Fruit fly (Drosophila melanogaster) whole organism, embryonic: ENCODE measurements around the gene CG12321.

Source experiments
- Ada2b ChIP-seq: fragments of 200-800 bp; sonication (Bioruptor generic); IDR thresholded peaks from 2 replicates; pipeline ENCODE4 v1.3.6; 2022; ENCODE audit warnings: missing biosample characterization, missing genetic modification characterization
- Asciz ChIP-seq: fragments of 200-800 bp; sonication (Bioruptor generic); optimal IDR thresholded peaks from 2 replicates; lab custom pipeline; 2017; ENCODE audit warnings: missing biosample characterization, mild to moderate bottlenecking, missing genetic modification characterization, missing genetic modification reagents
- BtbVII ChIP-seq: fragments of 200-800 bp; sonication (Bioruptor generic); optimal IDR thresholded peaks from 3 replicates; lab custom pipeline; 2017; ENCODE audit warnings: missing biosample characterization, mild to moderate bottlenecking, missing genetic modification characterization
- CG10462 ChIP-seq: fragments of 200-800 bp; sonication (Bioruptor generic); optimal IDR thresholded peaks from 2 replicates; lab custom pipeline; 2016; ENCODE audit warnings: missing biosample characterization, missing genetic modification characterization
- CG10654 ChIP-seq: fragments of 200-800 bp; sonication (Bioruptor generic); optimal IDR thresholded peaks from 2 replicates; lab custom pipeline; 2016; ENCODE audit warnings: missing biosample characterization, missing genetic modification characterization
- CG11085 ChIP-seq: fragments of 200-800 bp; sonication (Bioruptor generic); IDR thresholded peaks from 2 replicates; pipeline ENCODE4 v1.3.6; 2022; ENCODE audit warnings: missing biosample characterization, missing genetic modification characterization
- CG11093 ChIP-seq: fragments of 200-800 bp; sonication (Bioruptor generic); IDR thresholded peaks from 3 replicates; pipeline ENCODE4 v1.3.6; 2022; ENCODE audit warnings: missing biosample characterization, missing genetic modification characterization
- CG11398 ChIP-seq: fragments of 200-800 bp; sonication (Bioruptor generic); optimal IDR thresholded peaks from 2 replicates; lab custom pipeline; 2016; ENCODE audit warnings: missing biosample characterization, missing genetic modification characterization
- CG11560 ChIP-seq: fragments of 200-800 bp; sonication (Bioruptor generic); IDR thresholded peaks from 3 replicates; pipeline ENCODE4 v1.3.6; 2022; ENCODE audit warnings: missing biosample characterization, missing genetic modification characterization
- CG12299 ChIP-seq: fragments of 200-800 bp; sonication (Bioruptor generic); optimal IDR thresholded peaks from 2 replicates; lab custom pipeline; 2018; ENCODE audit warnings: missing biosample characterization, mild to moderate bottlenecking, missing genetic modification characterization
- CG12744 ChIP-seq: fragments of 200-800 bp; sonication (Bioruptor generic); optimal IDR thresholded peaks from 2 replicates; lab custom pipeline; 2016; ENCODE audit warnings: missing biosample characterization, missing genetic modification characterization
- CG12769 ChIP-seq: fragments of 200-800 bp; sonication (Bioruptor generic); optimal IDR thresholded peaks from 2 replicates; lab custom pipeline; 2019; ENCODE audit warnings: missing biosample characterization, mild to moderate bottlenecking, missing genetic modification characterization, moderate library complexity
- CG15011 ChIP-seq: fragments of 200-800 bp; sonication (Bioruptor generic); optimal IDR thresholded peaks from 3 replicates; lab custom pipeline; 2018; ENCODE audit warnings: missing biosample characterization, mild to moderate bottlenecking, missing genetic modification characterization
- CG15269 ChIP-seq: fragments of 200-800 bp; sonication (Bioruptor generic); optimal IDR thresholded peaks from 2 replicates; lab custom pipeline; 2018; ENCODE audit warnings: missing biosample characterization, mild to moderate bottlenecking, missing genetic modification characterization, moderate library complexity
- CG1602 ChIP-seq: fragments of 200-800 bp; sonication (Bioruptor generic); optimal IDR thresholded peaks from 3 replicates; lab custom pipeline; 2016; ENCODE audit warnings: missing biosample characterization, missing genetic modification characterization
- CG30403 ChIP-seq: fragments of 200-800 bp; sonication (Bioruptor generic); optimal IDR thresholded peaks from 3 replicates; lab custom pipeline; 2016; ENCODE audit warnings: missing biosample characterization, missing genetic modification characterization
- CG3281 ChIP-seq: fragments of 200-800 bp; sonication (Bioruptor generic); optimal IDR thresholded peaks from 3 replicates; lab custom pipeline; 2017; ENCODE audit warnings: missing biosample characterization, mild to moderate bottlenecking, missing genetic modification characterization
- CG3407 ChIP-seq: fragments of 200-800 bp; sonication (Bioruptor generic); optimal IDR thresholded peaks from 2 replicates; lab custom pipeline; 2018; ENCODE audit warnings: missing biosample characterization, mild to moderate bottlenecking, missing genetic modification characterization
- CG3726 ChIP-seq: fragments of 200-800 bp; sonication (Bioruptor generic); IDR thresholded peaks from 3 replicates; pipeline ENCODE4, ENCODE4 v1.3.6; 2022; ENCODE audit warnings: missing biosample characterization, missing genetic modification characterization
- CG4404 ChIP-seq: fragments of 200-800 bp; sonication (Bioruptor generic); IDR thresholded peaks from 2 replicates; pipeline ENCODE4 v1.3.6; 2022; ENCODE audit warnings: missing biosample characterization, missing genetic modification characterization
- CG4424 ChIP-seq: fragments of 200-800 bp; sonication (Bioruptor generic); optimal IDR thresholded peaks from 3 replicates; lab custom pipeline; 2016; ENCODE audit warnings: missing biosample characterization, missing genetic modification characterization
- CG7745 ChIP-seq: fragments of 200-800 bp; sonication (Bioruptor generic); optimal IDR thresholded peaks from 2 replicates; lab custom pipeline; 2018; ENCODE audit warnings: missing biosample characterization, mild to moderate bottlenecking, missing genetic modification characterization, moderate library complexity
- CG7839 ChIP-seq: fragments of 200-800 bp; sonication (Bioruptor generic); optimal IDR thresholded peaks from 3 replicates; lab custom pipeline; 2018; ENCODE audit warnings: missing biosample characterization, mild to moderate bottlenecking, missing genetic modification characterization, moderate library complexity
- Deaf1 ChIP-seq: fragments of 200-800 bp; optimal IDR thresholded peaks from 3 replicates; lab custom pipeline; 2019; ENCODE audit warnings: missing biosample characterization, mild to moderate bottlenecking, missing genetic modification characterization, moderate library complexity
- Dref ChIP-seq: fragments of 200-800 bp; sonication (Bioruptor generic); IDR thresholded peaks from 2 replicates; pipeline ENCODE4 v1.3.6; 2022; ENCODE audit warnings: missing biosample characterization, missing genetic modification characterization
- H15 ChIP-seq: fragments of 200-800 bp; sonication (Bioruptor generic); IDR thresholded peaks from 3 replicates; pipeline ENCODE4 v1.3.6; 2022; ENCODE audit warnings: missing biosample characterization, missing genetic modification characterization
- HLH4C ChIP-seq: fragments of 200-800 bp; sonication (Bioruptor generic); IDR thresholded peaks from 3 replicates; pipeline ENCODE4 v1.3.6; 2022; ENCODE audit warnings: missing biosample characterization, missing genetic modification characterization; ENCODE audit not compliant: partially characterized antibody
- Hand ChIP-seq: fragments of 200-800 bp; sonication (Bioruptor generic); optimal IDR thresholded peaks from 2 replicates; lab custom pipeline; 2017; ENCODE audit warnings: mild to moderate bottlenecking, missing biosample characterization, missing genetic modification reagents, missing genetic modification characterization
- Hmr ChIP-seq: fragments of 200-800 bp; sonication (Bioruptor generic); optimal IDR thresholded peaks from 3 replicates; lab custom pipeline; 2017; ENCODE audit warnings: mild to moderate bottlenecking, missing biosample characterization, missing genetic modification reagents, missing genetic modification characterization
- Mes4 ChIP-seq: fragments of 200-800 bp; sonication (Bioruptor generic); optimal IDR thresholded peaks from 2 replicates; lab custom pipeline; 2016; ENCODE audit warnings: missing biosample characterization, missing genetic modification characterization
- Myb ChIP-seq: fragments of 200-800 bp; sonication (Bioruptor generic); optimal IDR thresholded peaks from 2 replicates; lab custom pipeline; 2016; ENCODE audit warnings: missing biosample characterization, missing genetic modification characterization
- NFAT ChIP-seq: fragments of 200-800 bp; sonication (Bioruptor generic); IDR thresholded peaks from 2 replicates; pipeline ENCODE4 v1.3.6; 2022; ENCODE audit warnings: missing biosample characterization, missing genetic modification characterization
- Taf1 ChIP-seq: fragments of 200-800 bp; sonication (Bioruptor generic); IDR thresholded peaks from 2 replicates; pipeline ENCODE4 v1.3.6; 2022; ENCODE audit warnings: missing biosample characterization, missing genetic modification characterization
- Xrp1 ChIP-seq: fragments of 200-800 bp; sonication (Bioruptor generic); IDR thresholded peaks from 2 replicates; pipeline ENCODE4 v1.3.6; 2022; ENCODE audit warnings: missing biosample characterization, missing genetic modification characterization
- YL-1 ChIP-seq: fragments of 200-800 bp; sonication (Bioruptor generic); optimal IDR thresholded peaks from 3 replicates; lab custom pipeline; 2017; ENCODE audit warnings: missing biosample characterization, mild to moderate bottlenecking, missing genetic modification characterization
- amos ChIP-seq: fragments of 200-800 bp; sonication (Bioruptor generic); IDR thresholded peaks from 2 replicates; pipeline ENCODE4 v1.3.6; 2022; ENCODE audit warnings: missing biosample characterization, missing genetic modification characterization; ENCODE audit not compliant: partially characterized antibody
- bcd ChIP-seq: fragments of 200-800 bp; sonication (Bioruptor generic); optimal IDR thresholded peaks from 2 replicates; lab custom pipeline; 2017; ENCODE audit warnings: missing biosample characterization, mild to moderate bottlenecking, missing genetic modification characterization
- cwo ChIP-seq: fragments of 200-800 bp; sonication (Bioruptor generic); optimal IDR thresholded peaks from 3 replicates; lab custom pipeline; 2017; ENCODE audit warnings: missing biosample characterization, missing genetic modification characterization, mild to moderate bottlenecking, moderate library complexity, missing genetic modification reagents
- danr ChIP-seq: fragments of 200-800 bp; sonication (Bioruptor generic); IDR thresholded peaks from 2 replicates; pipeline ENCODE4 v1.3.6; 2022; ENCODE audit warnings: missing biosample characterization, missing genetic modification characterization
- ems ChIP-seq: fragments of 200-800 bp; sonication (Bioruptor generic); optimal IDR thresholded peaks from 3 replicates; lab custom pipeline; 2016; ENCODE audit warnings: missing biosample characterization, missing genetic modification characterization
- eve ChIP-seq, 2 experiments: fragments of >200 bp; optimal IDR thresholded peaks; 2 replicates each; lab custom pipeline; 2017; ENCODE audit warnings: missing biosample characterization in 2 of 2, missing genetic modification characterization in 2 of 2
- grn ChIP-seq: fragments of 200-800 bp; sonication (Bioruptor generic); optimal IDR thresholded peaks from 3 replicates; lab custom pipeline; 2017; ENCODE audit warnings: missing biosample characterization, missing genetic modification characterization
- ham ChIP-seq: fragments of 200-800 bp; sonication (Bioruptor generic); IDR thresholded peaks from 2 replicates; pipeline ENCODE4 v1.3.6; 2022; ENCODE audit warnings: missing biosample characterization, missing genetic modification characterization
- knrl ChIP-seq: fragments of 200-800 bp; sonication (Bioruptor generic); IDR thresholded peaks from 3 replicates; pipeline ENCODE4 v1.3.6; 2022; ENCODE audit warnings: missing biosample characterization, missing genetic modification characterization; ENCODE audit not compliant: partially characterized antibody
- maf-S ChIP-seq: fragments of 200-800 bp; sonication (Bioruptor generic); optimal IDR thresholded peaks from 2 replicates; lab custom pipeline; 2016; ENCODE audit warnings: missing biosample characterization, missing genetic modification characterization
- oc ChIP-seq: fragments of 200-800 bp; sonication (Bioruptor generic); optimal IDR thresholded peaks from 2 replicates; lab custom pipeline; 2018; ENCODE audit warnings: missing biosample characterization, mild to moderate bottlenecking, missing genetic modification characterization, moderate library complexity
- sima ChIP-seq: fragments of 200-800 bp; sonication (Bioruptor generic); optimal IDR thresholded peaks from 2 replicates; lab custom pipeline; 2016; ENCODE audit warnings: missing biosample characterization, missing genetic modification characterization
- slp2 ChIP-seq: fragments of 200-800 bp; sonication (Bioruptor generic); optimal IDR thresholded peaks from 2 replicates; lab custom pipeline; 2016; ENCODE audit warnings: missing biosample characterization, missing genetic modification characterization
- sug ChIP-seq: fragments of 200-800 bp; optimal IDR thresholded peaks from 2 replicates; lab custom pipeline; 2019; ENCODE audit warnings: missing biosample characterization, mild to moderate bottlenecking, missing genetic modification characterization, moderate library complexity
- tll ChIP-seq, 2 experiments: fragments of 200-800 bp in 1 of 2; fragments of >200 bp in 1 of 2; sonication (Bioruptor generic) in 1 of 2; optimal IDR thresholded peaks; 2 replicates each; lab custom pipeline; 2017 to 2019; ENCODE audit warnings: missing biosample characterization in 2 of 2, missing genetic modification characterization in 2 of 2, mild to moderate bottlenecking in 1 of 2, moderate library complexity in 1 of 2
- zfh1 ChIP-seq: fragments of 200-800 bp; sonication (Bioruptor generic); IDR thresholded peaks from 3 replicates; pipeline ENCODE4 v1.3.6; 2022; ENCODE audit warnings: missing biosample characterization, missing genetic modification characterization

The CG12321 gene

DNA sequence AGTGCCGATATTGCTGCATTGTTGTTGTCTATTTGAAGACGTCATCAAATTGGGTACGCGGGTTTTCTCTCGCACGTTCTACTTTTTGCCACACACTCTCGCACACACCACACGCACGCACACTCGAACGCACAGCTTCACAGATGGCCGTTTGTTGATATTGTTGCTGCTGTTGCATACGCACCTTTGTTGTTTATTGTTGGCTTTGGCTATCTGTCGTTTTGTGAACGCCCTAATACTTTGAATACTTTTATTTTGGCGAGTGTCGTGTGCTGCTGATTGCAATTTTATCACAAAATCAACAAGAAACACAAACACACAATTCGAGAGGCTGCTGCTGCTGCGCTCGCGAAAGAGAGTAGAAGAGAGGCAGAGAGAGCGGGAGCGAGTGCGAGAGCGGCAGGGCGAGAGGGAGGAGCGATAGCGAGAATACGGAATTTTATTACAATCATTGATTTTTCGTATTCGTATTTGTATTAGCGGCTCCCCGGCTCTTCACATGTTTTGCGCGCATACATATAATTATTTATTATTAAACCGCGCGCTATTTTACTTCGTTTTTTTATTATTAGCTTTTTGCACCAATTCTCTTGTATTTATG is 10.1 kb upstream of the CG12321 start (continued):
- TF ChIP-seq ems (GFP tag; lab: Kevin White, UChicago) (peak; percentile 53), CG11093 (GFP tag; lab: Robert Waterston, UW) (no peak), CG30403 (GFP tag; lab: Kevin White, UChicago) (no peak), slp2 (GFP tag; lab: Kevin White, UChicago) (peak; percentile 30), amos (GFP tag; lab: Robert Waterston, UW) (no peak), Hand (peak; percentile 49), CG15269 (tag; lab: Kevin White, UChicago) (peak; percentile 25), danr (GFP tag; lab: Robert Waterston, UW) (no peak), sug (tag; lab: Kevin White, UChicago) (no peak), CG12744 (GFP tag; lab: Kevin White, UChicago) (peak; percentile 39), CG3407 (GFP tag; lab: Kevin White, UChicago) (peak; percentile 55), CG12769 (tag; lab: Kevin White, UChicago) (peak; percentile 34), CG11398 (GFP tag; lab: Kevin White, UChicago) (peak; percentile 63), NFAT (no peak), CG11560 (tag; lab: Robert Waterston, UW) (no peak), YL-1 (GFP tag; lab: Kevin White, UChicago) (peak; percentile 12), Ada2b (GFP tag; lab: Robert Waterston, UW) (no peak), CG4404 (GFP tag; lab: Robert Waterston, UW) (no peak), Hmr (GFP tag; lab: Kevin White, UChicago) (peak; percentile 42), CG4424 (no peak), zfh1 (GFP tag; lab: Robert Waterston, UW) (no peak), maf-S (GFP tag; lab: Kevin White, UChicago) (peak; percentile 3), CG7745 (peak; percentile 66), eve (GFP tag; optimal IDR thresholded peaks at IDR 0.05; lab: Kevin White, UChicago) (no peak), H15 (GFP tag; lab: Robert Waterston, UW) (no peak), Dref (GFP tag; lab: Robert Waterston, UW) (no peak), oc (no peak), Asciz (peak; percentile 75), Myb (GFP tag; lab: Kevin White, UChicago) (no peak), sima (GFP tag; lab: Kevin White, UChicago) (peak; percentile 16), CG12299 (tag; lab: Kevin White, UChicago) (peak; percentile 64), knrl (GFP tag; lab: Robert Waterston, UW) (no peak), CG7839 (tag; lab: Kevin White, UChicago) (no peak), Mes4 (GFP tag; lab: Kevin White, UChicago) (peak; percentile 38), CG15011 (GFP tag; lab: Kevin White, UChicago) (no peak), ham (GFP tag; lab: Robert Waterston, UW) (no peak), CG10462 (no peak), Xrp1 (GFP tag; lab: Robert Waterston, UW) (no peak), CG3281 (GFP tag; lab: Kevin White, UChicago) (peak; percentile 19), Taf1 (GFP tag; lab: Robert Waterston, UW) (no peak), CG11085 (GFP tag; lab: Robert Waterston, UW) (no peak), tll (GFP tag; optimal IDR thresholded peaks at IDR 0.05; lab: Kevin White, UChicago) (peak in 1 of 2 experiments; percentile 70), CG3726 (GFP tag; lab: Robert Waterston, UW) (no peak), Deaf1 (tag; lab: Kevin White, UChicago) (no peak), CG1602 (GFP tag; lab: Kevin White, UChicago) (peak; percentile 4), BtbVII (GFP tag; lab: Kevin White, UChicago) (peak; percentile 70), CG10654 (GFP tag; lab: Kevin White, UChicago) (peak; percentile 9), bcd (GFP tag; lab: Kevin White, UChicago) (no peak), HLH4C (GFP tag; lab: Robert Waterston, UW) (no peak), grn (GFP tag; lab: Kevin White, UChicago) (peak; percentile 56), cwo (GFP tag; lab: Kevin White, UChicago) (peak; percentile 63)
